Worm (Caenorhabditis elegans) whole organism, late embryonic: ENCODE results near the gene natb-1.

ENCODE experiments used
- C08G9.2 ChIP-seq: sonication (generic microtip); optimal IDR thresholded peaks from 2 replicates; lab custom pipeline; 2016; ENCODE audit warnings: mild to moderate bottlenecking, missing genetic modification characterization, moderate library complexity, missing compliant biosample characterization
- K09A11.1 ChIP-seq: sonication (generic microtip); optimal IDR thresholded peaks from 2 replicates; lab custom pipeline; 2017; ENCODE audit warnings: antibody characterized with exemption, mild to moderate bottlenecking, missing genetic modification characterization, missing compliant biosample characterization; ENCODE audit not compliant: insufficient read depth
- T23F11.4 ChIP-seq: fragments of 200-800 bp; sonication (Bioruptor generic); optimal IDR thresholded peaks from 2 replicates; lab custom pipeline; 2018; ENCODE audit warnings: mild to moderate bottlenecking, missing genetic modification characterization, missing compliant biosample characterization
- Y22D7AL.16 ChIP-seq: sonication (generic microtip); optimal IDR thresholded peaks from 2 replicates; lab custom pipeline; 2016; ENCODE audit warnings: missing genetic modification characterization, missing compliant biosample characterization
- ahr-1 ChIP-seq: sonication (generic microtip); optimal IDR thresholded peaks from 2 replicates; lab custom pipeline; 2016; ENCODE audit warnings: missing genetic modification characterization, missing compliant biosample characterization
- ceh-18 ChIP-seq: sonication (generic microtip); optimal IDR thresholded peaks from 2 replicates; lab custom pipeline; 2016; ENCODE audit warnings: missing genetic modification characterization, missing compliant biosample characterization
- ceh-24 ChIP-seq: sonication (generic microtip); optimal IDR thresholded peaks from 2 replicates; lab custom pipeline; 2016; ENCODE audit warnings: mild to moderate bottlenecking, missing genetic modification characterization, missing compliant biosample characterization
- ceh-30 ChIP-seq: fragments of 150-350 bp; optimal IDR thresholded peaks from 2 replicates; lab custom pipeline; 2014; ENCODE audit warnings: missing biosample characterization, missing genetic modification characterization
- ceh-31 ChIP-seq: sonication (generic microtip); optimal IDR thresholded peaks from 2 replicates; lab custom pipeline; 2016; ENCODE audit warnings: missing genetic modification characterization, missing compliant biosample characterization
- ceh-48 ChIP-seq: sonication (generic microtip); optimal IDR thresholded peaks from 2 replicates; lab custom pipeline; 2016; ENCODE audit warnings: missing genetic modification characterization, inconsistent platforms, missing compliant biosample characterization
- ceh-9 ChIP-seq: sonication (generic microtip); optimal IDR thresholded peaks from 2 replicates; lab custom pipeline; 2016; ENCODE audit warnings: mild to moderate bottlenecking, missing genetic modification characterization, inconsistent platforms, missing compliant biosample characterization
- che-1 ChIP-seq: sonication (generic microtip); optimal IDR thresholded peaks from 2 replicates; lab custom pipeline; 2016; ENCODE audit warnings: mild to moderate bottlenecking, missing genetic modification characterization, missing compliant biosample characterization
- elt-2 ChIP-seq: sonication (generic microtip); optimal IDR thresholded peaks from 2 replicates; lab custom pipeline; 2016; ENCODE audit warnings: missing genetic modification reagents, missing genetic modification characterization, missing compliant biosample characterization
- ets-4 ChIP-seq: sonication (generic microtip); optimal IDR thresholded peaks from 2 replicates; lab custom pipeline; 2016; ENCODE audit warnings: missing genetic modification characterization, missing compliant biosample characterization
- gmeb-2 ChIP-seq: sonication (generic microtip); optimal IDR thresholded peaks from 2 replicates; lab custom pipeline; 2016; ENCODE audit warnings: missing genetic modification characterization, inconsistent platforms, missing compliant biosample characterization
- hlh-8 ChIP-seq: sonication (generic microtip); optimal IDR thresholded peaks from 2 replicates; lab custom pipeline; 2016; ENCODE audit warnings: missing genotype, missing genetic modification characterization, missing compliant biosample characterization
- lim-6 ChIP-seq: sonication (generic microtip); optimal IDR thresholded peaks from 2 replicates; lab custom pipeline; 2016; ENCODE audit warnings: missing genetic modification characterization, missing compliant biosample characterization
- madf-2 ChIP-seq: sonication (generic microtip); optimal IDR thresholded peaks from 2 replicates; lab custom pipeline; 2017; ENCODE audit warnings: missing genetic modification characterization, missing compliant biosample characterization
- nhr-11 ChIP-seq: fragments of 150-350 bp; optimal IDR thresholded peaks from 2 replicates; lab custom pipeline; 2014; ENCODE audit warnings: missing biosample characterization, missing genetic modification characterization
- nhr-232 ChIP-seq: sonication (generic microtip); optimal IDR thresholded peaks from 2 replicates; lab custom pipeline; 2016; ENCODE audit warnings: missing genetic modification characterization, missing compliant biosample characterization
- pat-9 ChIP-seq: fragments of 200-800 bp; sonication (Bioruptor generic); optimal IDR thresholded peaks from 2 replicates; lab custom pipeline; 2018; ENCODE audit warnings: mild to moderate bottlenecking, missing genetic modification characterization, moderate library complexity, missing compliant biosample characterization
- pha-2 ChIP-seq: sonication (generic microtip); optimal IDR thresholded peaks from 2 replicates; lab custom pipeline; 2017; ENCODE audit warnings: mild to moderate bottlenecking, missing genetic modification characterization, missing compliant biosample characterization
- pha-4 ChIP-seq: fragments of 150-350 bp; optimal IDR thresholded peaks from 2 replicates; lab custom pipeline; 2018; ENCODE audit warnings: missing biosample characterization, missing genetic modification reagents, missing genetic modification characterization
- ref-2 ChIP-seq: sonication (generic microtip); optimal IDR thresholded peaks from 2 replicates; lab custom pipeline; 2016; ENCODE audit warnings: missing genetic modification characterization, missing compliant biosample characterization
- sdc-2 ChIP-seq: sonication (generic microtip); optimal IDR thresholded peaks from 2 replicates; lab custom pipeline; 2016; ENCODE audit warnings: missing genotype, missing genetic modification characterization, missing compliant biosample characterization
- tbx-2 ChIP-seq: sonication (generic microtip); optimal IDR thresholded peaks from 2 replicates; lab custom pipeline; 2016; ENCODE audit warnings: missing genetic modification characterization, missing compliant biosample characterization
- tbx-7 ChIP-seq: sonication (generic microtip); optimal IDR thresholded peaks from 2 replicates; lab custom pipeline; 2016; ENCODE audit warnings: missing genotype, missing genetic modification characterization, missing compliant biosample characterization
- unc-3 ChIP-seq, 2 experiments: fragments of 200-800 bp in 1 of 2; sonication (Bioruptor generic) in 1 of 2; sonication (generic microtip) in 1 of 2; conservative IDR thresholded peaks in 1 of 2; optimal IDR thresholded peaks in 1 of 2; 2 replicates each; pipeline versions ENCODE4 v1.3.6 to Lab custom; 2016 to 2022; ENCODE audit warnings: missing compliant biosample characterization in 2 of 2, missing genetic modification characterization in 2 of 2, missing genetic modification reagents in 1 of 2
- unc-55 ChIP-seq: sonication (generic microtip); optimal IDR thresholded peaks from 2 replicates; lab custom pipeline; 2017; ENCODE audit warnings: missing biosample characterization, missing genetic modification reagents, missing genetic modification characterization
- ztf-16 ChIP-seq: sonication (generic microtip); optimal IDR thresholded peaks from 2 replicates; lab custom pipeline; 2017; ENCODE audit warnings: missing genetic modification characterization, missing compliant biosample characterization

natb-1 gene

ce11 chrV:7937152-7937551 lies 46.1 kb downstream of the natb-1 start, which contains the start of gene srsx-3:
Gene srsx-3, minus strand, starts transcription at chrV:7937252.
- TF ChIP-seq T23F11.4 (GFP tag; lab: Kevin White, UChicago): no peak
- no peak for TF ChIP-seq K09A11.1 (tag; lab: Kevin White, UChicago)
- TF ChIP-seq ets-4 (tag; lab: Kevin White, UChicago): no peak
- no peak for TF ChIP-seq ztf-16 (tag; lab: Kevin White, UChicago)
- TF ChIP-seq Y22D7AL.16 (tag; lab: Kevin White, UChicago): no peak
- no peak for TF ChIP-seq ceh-30 (tag; lab: Kevin White, UChicago)
- TF ChIP-seq ceh-31 (tag; lab: Kevin White, UChicago): no peak
- no peak for TF ChIP-seq elt-2
- no peak for TF ChIP-seq unc-55 (GFP tag; lab: Kevin White, UChicago)
- no peak for TF ChIP-seq ref-2 (tag; lab: Kevin White, UChicago)
- no peak for TF ChIP-seq gmeb-2 (tag; lab: Kevin White, UChicago)
- TF ChIP-seq pha-4 (tag; lab: Kevin White, UChicago): no peak
- TF ChIP-seq ahr-1: no peak
- TF ChIP-seq che-1: no peak
- no peak for TF ChIP-seq ceh-48 (tag; lab: Kevin White, UChicago)
- TF ChIP-seq sdc-2 (tag; lab: Kevin White, UChicago): no peak
- no peak for TF ChIP-seq pha-2 (tag; lab: Kevin White, UChicago)
- no peak for TF ChIP-seq lim-6 (tag; lab: Kevin White, UChicago)
- no peak for TF ChIP-seq tbx-7
- no peak for TF ChIP-seq hlh-8 (tag; lab: Kevin White, UChicago)

- TF ChIP-seq pat-9 (tag; lab: Kevin White, UChicago) (no peak), nhr-232 (tag; lab: Kevin White, UChicago) (no peak), ceh-9 (tag; lab: Kevin White, UChicago) (no peak), nhr-11 (tag; lab: Kevin White, UChicago) (no peak), T23F11.4 (GFP tag; lab: Kevin White, UChicago) (no peak), ceh-30 (tag; lab: Kevin White, UChicago) (no peak), Y22D7AL.16 (tag; lab: Kevin White, UChicago) (no peak), hlh-8 (tag; lab: Kevin White, UChicago) (no peak), madf-2 (no peak), C08G9.2 (tag; lab: Kevin White, UChicago) (no peak), ceh-24 (tag; lab: Kevin White, UChicago) (no peak), unc-3 (GFP tag; conservative IDR thresholded peaks at IDR 0.05; lab: Robert Waterston, UW) (no peak), unc-3 (tag; optimal IDR thresholded peaks at IDR 0.05; lab: Kevin White, UChicago) (no peak), tbx-2 (tag; lab: Kevin White, UChicago) (no peak), ets-4 (tag; lab: Kevin White, UChicago) (no peak), unc-55 (GFP tag; lab: Kevin White, UChicago) (no peak), ceh-18 (tag; lab: Kevin White, UChicago) (no peak)
Observed at ce11 chrV:7932998-7933397, 50.2 kb downstream of the natb-1 start, which contains the start of gene ncx-10. Gene ncx-10, minus strand, starts transcription at chrV:7933098.
